Fruit fly (Drosophila melanogaster) whole organism: ENCODE data around the gene Acbp3.

Experiments used
- CG8478 ChIP-seq: fragments of >200 bp; optimal IDR thresholded peaks from 2 replicates; lab custom pipeline; 2018; ENCODE audit warnings: inconsistent platforms
- Dll ChIP-seq: fragments of >200 bp; optimal IDR thresholded peaks from 2 replicates; lab custom pipeline; 2017
- EcR ChIP-seq, 2 experiments: fragments of >200 bp; optimal IDR thresholded peaks; 2 replicates each; lab custom pipeline; 2017; ENCODE audit warnings: missing biosample characterization in 2 of 2, missing genetic modification characterization in 2 of 2, missing genetic modification reagents in 2 of 2
- pan ChIP-seq: fragments of >200 bp; optimal IDR thresholded peaks from 2 replicates; lab custom pipeline; 2017
- psq ChIP-seq: fragments of >200 bp; optimal IDR thresholded peaks from 2 replicates; lab custom pipeline; 2017
- usp ChIP-seq: fragments of >200 bp; optimal IDR thresholded peaks from 2 replicates; lab custom pipeline; 2017; ENCODE audit warnings: missing biosample characterization, missing genetic modification characterization, mixed read lengths

The Acbp3 gene

DNA sequence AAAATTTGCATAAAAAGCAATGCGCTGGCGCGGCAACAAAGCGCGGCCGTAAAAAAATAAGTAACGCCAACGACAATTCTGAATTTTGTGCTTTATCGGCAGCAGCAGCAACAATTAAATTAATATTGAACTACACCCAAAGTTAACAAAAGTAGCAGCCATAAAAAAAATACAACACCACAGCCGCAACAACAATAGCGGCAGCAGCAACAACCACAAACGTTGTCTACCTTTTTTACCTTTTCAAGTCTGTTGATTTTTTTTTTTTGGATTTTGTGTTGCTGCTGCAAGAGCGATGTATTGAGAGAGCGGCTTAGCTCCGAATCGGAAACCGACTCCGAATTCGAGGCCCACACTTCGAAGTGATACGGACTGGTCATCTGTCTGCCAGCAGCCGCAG is 4.1 kb downstream of the Acbp3 start:
- no peak for TF ChIP-seq EcR (GFP tag; optimal IDR thresholded peaks at IDR 0.05; lab: Kevin White, UChicago)
- TF ChIP-seq usp (GFP tag; lab: Kevin White, UChicago): no peak
- TF ChIP-seq psq (lab: Kevin White, UChicago): no peak
- no peak for TF ChIP-seq pan (lab: Kevin White, UChicago)
- TF ChIP-seq Dll (lab: Kevin White, UChicago): no peak
- TF ChIP-seq CG8478: no peak

DNA sequence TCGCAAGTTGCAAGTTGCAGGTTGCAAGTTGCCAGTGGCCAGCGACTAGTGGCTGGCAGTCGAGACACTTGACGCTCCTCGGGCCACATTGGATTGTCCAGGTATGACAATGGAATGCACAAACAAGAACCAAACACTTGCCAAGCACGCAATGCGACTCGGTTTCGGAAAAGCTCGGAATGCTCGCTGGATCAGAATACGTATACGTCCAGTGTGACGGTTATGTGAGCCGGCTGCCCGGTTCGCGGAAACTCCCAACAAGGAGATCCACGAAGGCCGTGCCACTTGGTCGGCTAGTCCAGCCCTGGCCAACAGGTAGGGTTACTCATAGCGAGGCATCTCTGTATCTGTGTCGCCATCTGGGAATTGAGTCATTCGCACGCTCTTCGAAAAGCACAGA is 6.0 kb downstream of the Acbp3 start:
- TF ChIP-seq psq (lab: Kevin White, UChicago) (no peak), CG8478 (no peak), Dll (lab: Kevin White, UChicago) (no peak), pan (lab: Kevin White, UChicago) (no peak), usp (GFP tag; lab: Kevin White, UChicago) (no peak), EcR (GFP tag; optimal IDR thresholded peaks at IDR 0.05; lab: Kevin White, UChicago) (no peak)

DNA sequence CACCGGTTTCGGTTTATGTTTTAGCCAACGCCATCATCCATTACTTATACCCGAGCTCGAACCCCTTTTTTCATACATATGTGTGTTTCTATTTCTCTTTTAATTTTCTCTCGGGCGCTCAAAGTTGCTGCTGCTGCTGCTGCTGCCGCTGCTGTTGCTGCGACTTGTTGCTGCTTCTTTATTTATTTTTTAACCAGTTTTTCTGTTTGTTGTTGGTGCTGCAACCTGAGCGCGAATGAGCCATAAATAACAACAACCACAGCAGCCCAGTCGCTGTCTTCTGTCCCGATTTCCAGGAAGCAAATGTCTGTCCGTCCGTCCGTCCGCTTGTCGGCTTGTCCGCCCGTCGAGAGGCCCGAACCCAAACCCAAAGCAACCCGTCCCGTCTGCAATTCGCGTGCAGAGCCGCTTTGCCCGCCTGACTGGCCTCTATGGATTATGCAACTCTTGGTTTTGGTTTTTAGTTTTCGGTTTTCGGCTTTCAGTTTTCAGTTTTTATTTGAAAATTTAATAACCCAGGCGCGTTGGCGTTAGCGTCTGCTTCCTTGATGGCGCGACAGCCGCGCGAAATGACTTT is 7.0 kb downstream of the Acbp3 start:
- TF ChIP-seq CG8478 (no peak), usp (GFP tag; lab: Kevin White, UChicago) (no peak), psq (lab: Kevin White, UChicago) (no peak), EcR (GFP tag; optimal IDR thresholded peaks at IDR 0.05; lab: Kevin White, UChicago) (no peak), pan (lab: Kevin White, UChicago) (no peak), Dll (lab: Kevin White, UChicago) (no peak)

DNA sequence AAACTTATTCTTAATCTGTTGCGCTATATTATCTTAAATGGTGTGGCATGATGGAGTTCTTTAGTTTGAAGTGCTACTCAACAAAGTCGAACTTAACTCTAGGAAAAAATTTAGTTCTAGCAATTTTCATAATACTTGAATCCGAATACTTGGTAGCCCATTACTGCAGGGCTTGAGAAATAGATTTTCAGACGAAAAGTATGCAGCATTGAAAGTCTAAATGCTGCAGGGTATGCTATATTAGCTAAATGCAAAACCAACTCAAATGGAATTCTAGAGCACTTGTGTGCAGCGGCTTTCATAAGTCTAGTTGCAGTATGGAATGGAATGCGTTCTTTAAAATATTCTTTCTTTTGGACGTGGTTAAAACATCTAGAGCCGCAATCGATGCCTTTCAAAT is 12.6 kb downstream of the Acbp3 start:
- TF ChIP-seq psq (lab: Kevin White, UChicago): no peak
- no peak for TF ChIP-seq CG8478
- TF ChIP-seq usp (GFP tag; lab: Kevin White, UChicago): no peak
- no peak for TF ChIP-seq pan (lab: Kevin White, UChicago)

DNA sequence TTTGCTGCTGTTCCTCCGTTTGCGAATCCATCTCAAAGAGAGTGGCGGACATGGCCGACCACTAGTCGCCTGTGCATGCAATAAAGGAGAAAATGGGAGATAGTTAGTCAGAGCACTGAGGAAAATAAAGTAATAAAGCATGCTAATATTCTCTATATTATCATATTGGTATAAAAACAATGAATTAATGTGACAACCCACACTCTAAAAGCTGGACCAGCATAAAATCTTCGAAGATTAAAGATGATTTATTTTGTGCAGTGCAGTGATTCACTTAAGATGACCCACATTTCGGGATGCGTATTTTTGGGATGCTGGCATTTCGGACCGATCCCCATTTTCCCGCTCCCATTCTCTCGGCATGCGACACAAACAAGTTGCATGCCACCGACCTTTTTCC is 17.1 kb downstream of the Acbp3 start:
- TF ChIP-seq CG8478 (no peak), Dll (lab: Kevin White, UChicago) (no peak), usp (GFP tag; lab: Kevin White, UChicago) (no peak), psq (lab: Kevin White, UChicago) (no peak), EcR (GFP tag; optimal IDR thresholded peaks at IDR 0.05; lab: Kevin White, UChicago) (no peak), pan (lab: Kevin White, UChicago) (no peak)

DNA sequence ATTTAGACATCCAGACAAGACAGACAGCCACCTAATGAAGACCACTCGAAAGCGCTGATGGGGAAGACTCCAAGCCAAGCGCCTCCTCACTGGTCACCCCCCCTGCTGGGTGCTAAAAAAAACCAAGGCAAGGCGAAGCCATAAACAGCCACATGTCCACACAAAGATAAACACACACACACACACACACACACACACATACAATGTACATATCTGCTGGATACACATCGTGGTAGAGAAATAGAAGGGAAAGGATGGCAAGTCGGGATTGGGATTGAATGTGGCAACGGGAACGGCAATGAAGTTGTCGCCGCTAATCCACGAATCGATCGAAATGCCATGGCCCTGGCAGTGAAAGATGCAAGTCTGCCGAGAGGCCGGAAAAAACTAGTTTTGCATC is 18.7 kb downstream of the Acbp3 start:
- TF ChIP-seq psq (lab: Kevin White, UChicago) (no peak), CG8478 (no peak), pan (lab: Kevin White, UChicago) (no peak), EcR (GFP tag; optimal IDR thresholded peaks at IDR 0.05; lab: Kevin White, UChicago) (no peak), usp (GFP tag; lab: Kevin White, UChicago) (no peak), Dll (lab: Kevin White, UChicago) (no peak)

DNA sequence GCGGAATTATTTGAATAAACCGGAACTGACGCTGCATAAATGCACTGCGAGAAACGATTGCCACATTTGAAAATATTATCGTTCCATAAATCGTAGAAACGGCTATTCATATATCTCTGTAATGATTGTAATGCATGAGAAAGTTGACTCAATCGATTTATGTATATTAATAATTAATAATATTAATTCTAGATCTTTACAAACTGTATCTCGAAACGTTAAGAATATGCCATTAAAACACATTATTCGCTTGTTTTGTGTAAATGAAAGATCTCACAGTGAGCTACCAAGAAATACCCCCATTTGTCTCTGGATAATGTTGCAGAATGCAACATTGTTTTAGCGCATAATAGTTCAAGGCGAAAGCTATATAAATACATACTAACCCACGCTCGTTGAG is 19.2 kb downstream of the Acbp3 start:
- TF ChIP-seq psq (lab: Kevin White, UChicago): no peak
- TF ChIP-seq Dll (lab: Kevin White, UChicago): no peak
- TF ChIP-seq pan (lab: Kevin White, UChicago): no peak
- TF ChIP-seq EcR (GFP tag; optimal IDR thresholded peaks at IDR 0.05; lab: Kevin White, UChicago): no peak
- no peak for TF ChIP-seq usp (GFP tag; lab: Kevin White, UChicago)
- TF ChIP-seq CG8478: no peak

DNA sequence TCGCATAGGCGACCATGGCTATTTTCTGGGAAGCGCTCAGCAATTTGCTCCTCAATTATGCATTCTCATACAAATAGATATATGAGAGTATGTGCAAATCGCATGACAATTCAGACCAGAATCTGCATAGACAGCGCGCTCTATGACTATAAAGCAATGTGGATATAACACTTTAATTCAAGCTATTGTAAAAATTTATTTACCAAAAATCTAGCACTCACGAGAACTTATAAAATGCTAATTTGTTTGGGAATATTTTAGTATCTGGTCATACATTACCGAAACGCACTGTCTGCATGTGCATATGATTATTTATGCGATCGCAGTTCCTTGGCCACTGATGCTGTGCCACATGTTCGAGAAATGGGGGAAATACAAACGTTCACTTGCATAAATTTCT is 20.2 kb downstream of the Acbp3 start:
- TF ChIP-seq psq (lab: Kevin White, UChicago): no peak
- no peak for TF ChIP-seq Dll (lab: Kevin White, UChicago)
- TF ChIP-seq CG8478: no peak
- TF ChIP-seq EcR (GFP tag; optimal IDR thresholded peaks at IDR 0.05; lab: Kevin White, UChicago): no peak
- TF ChIP-seq usp (GFP tag; lab: Kevin White, UChicago): no peak
- TF ChIP-seq pan (lab: Kevin White, UChicago): no peak

DNA sequence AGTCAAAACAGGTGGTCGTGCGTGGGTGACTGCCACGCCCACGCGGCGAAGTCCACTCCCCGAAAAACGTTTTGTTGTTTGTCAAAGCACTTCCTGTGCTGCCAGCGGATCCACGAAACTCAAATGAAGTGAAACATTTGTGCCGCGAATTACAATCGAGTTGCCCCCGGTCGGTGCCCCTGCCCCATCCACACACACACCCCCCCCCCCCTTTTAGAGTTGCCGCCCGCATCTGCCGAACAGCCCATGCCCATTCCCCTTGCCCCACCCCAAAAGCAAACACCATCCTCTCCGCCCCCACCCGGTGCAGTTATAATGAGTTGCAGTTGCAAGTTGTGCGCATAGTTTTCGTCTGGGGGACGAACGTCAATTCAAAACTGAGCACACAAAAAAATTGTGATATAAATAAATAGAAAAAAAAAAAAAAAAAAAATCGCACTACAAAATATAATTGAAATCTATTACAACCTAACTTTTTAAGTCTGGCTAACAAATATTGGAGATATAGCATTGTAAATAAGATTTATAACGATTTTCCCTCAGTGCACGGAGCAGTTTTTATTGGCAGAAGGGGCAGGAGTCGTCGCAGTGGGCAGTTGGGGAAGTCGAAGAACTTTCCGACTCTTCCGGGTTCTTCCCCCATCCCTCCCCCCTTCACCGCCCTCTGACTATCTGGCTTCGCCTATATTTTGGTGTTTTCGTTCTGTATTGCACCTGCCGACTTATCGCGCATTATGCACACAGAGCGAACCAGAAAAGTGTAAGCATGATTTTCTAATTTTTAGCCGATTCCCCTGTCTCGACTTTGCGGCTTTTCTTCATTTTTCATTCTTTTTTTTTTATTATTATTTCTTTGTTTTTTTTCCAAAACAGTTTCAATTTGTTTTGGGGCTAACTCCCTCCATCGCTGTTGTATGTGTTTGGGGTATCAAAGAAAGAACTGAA is 21.1 kb downstream of the Acbp3 start:
- TF ChIP-seq psq (lab: Kevin White, UChicago) (no peak), usp (GFP tag; lab: Kevin White, UChicago) (no peak), pan (lab: Kevin White, UChicago) (no peak), Dll (lab: Kevin White, UChicago) (no peak), EcR (GFP tag; optimal IDR thresholded peaks at IDR 0.05; lab: Kevin White, UChicago) (no peak), CG8478 (no peak)

DNA sequence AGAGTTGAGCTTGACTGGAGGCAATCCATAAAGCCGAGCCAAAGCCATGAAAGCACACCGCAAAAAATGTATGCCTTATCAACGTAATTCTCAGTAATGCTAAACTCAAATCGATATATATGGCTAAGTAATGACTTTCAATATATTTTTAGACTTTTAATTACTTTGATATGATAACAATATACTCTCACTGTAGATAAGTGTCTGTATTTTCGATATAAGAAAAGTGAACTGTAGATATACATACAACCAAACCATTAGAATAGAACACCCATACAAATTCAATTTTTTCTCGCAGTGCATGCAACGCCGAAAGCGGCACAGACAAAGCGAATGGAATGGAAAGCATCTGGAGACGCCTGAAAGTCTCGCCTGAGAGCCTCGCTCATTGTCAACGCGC is 23.0 kb downstream of the Acbp3 start:
- TF ChIP-seq Dll (lab: Kevin White, UChicago) (no peak), usp (GFP tag; lab: Kevin White, UChicago) (no peak), pan (lab: Kevin White, UChicago) (no peak), CG8478 (no peak), psq (lab: Kevin White, UChicago) (no peak), EcR (GFP tag; optimal IDR thresholded peaks at IDR 0.05; lab: Kevin White, UChicago) (no peak)

DNA sequence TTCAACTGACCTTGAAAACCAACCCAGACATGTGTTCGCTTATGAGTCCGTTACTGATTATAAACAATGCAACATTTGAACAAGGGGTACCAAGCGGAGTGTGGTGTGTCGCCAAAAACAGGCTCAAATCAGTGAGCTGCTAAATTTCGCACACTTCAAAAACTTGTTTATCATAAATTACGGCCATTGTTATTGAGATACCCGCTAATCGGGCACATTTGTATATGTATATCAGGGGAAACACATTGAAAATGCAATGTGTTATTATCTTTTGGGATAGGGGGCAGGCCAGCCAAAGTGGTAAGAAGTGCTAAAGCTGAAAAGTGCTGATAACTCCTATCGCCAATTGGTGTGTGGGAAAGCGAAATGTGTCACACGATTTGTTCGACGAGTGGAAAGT is 23.6 kb downstream of the Acbp3 start:
- TF ChIP-seq usp (GFP tag; lab: Kevin White, UChicago) (no peak), pan (lab: Kevin White, UChicago) (no peak), EcR (GFP tag; optimal IDR thresholded peaks at IDR 0.05; lab: Kevin White, UChicago) (no peak), CG8478 (no peak), Dll (lab: Kevin White, UChicago) (no peak), psq (lab: Kevin White, UChicago) (no peak)
